Worm (Caenorhabditis elegans): ENCODE measurements around the gene Y116F11B.2.

DNA sequence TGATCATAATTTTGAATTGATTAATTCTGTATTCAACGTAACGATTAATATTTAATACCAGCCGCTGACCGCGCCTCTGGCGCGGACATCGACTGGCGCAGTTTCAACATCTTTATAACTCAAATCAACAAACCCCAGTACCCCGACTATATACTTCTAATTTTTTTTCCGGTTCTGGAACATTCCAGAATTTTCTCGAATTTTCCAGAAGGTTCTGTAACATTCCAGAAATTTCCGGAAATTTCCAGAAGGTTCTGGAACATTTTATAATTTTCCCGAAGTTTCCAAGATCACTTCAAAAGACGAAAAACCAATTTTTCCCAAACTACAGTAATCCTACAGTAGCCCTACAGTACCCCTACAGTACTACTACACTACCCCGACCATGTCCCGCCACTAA lies 21.7 kb downstream of the Y116F11B.2 start:
- TF ChIP-seq ceh-13 (GFP tag; optimal IDR thresholded peaks at IDR 0.05) (no peak), ets-7 (tag; optimal IDR thresholded peaks at IDR 0.05) (no peak), aly-1 (tag; optimal IDR thresholded peaks at IDR 0.05) (no peak), tbx-37 (GFP tag; conservative IDR thresholded peaks at IDR 0.05) (no peak), scrt-1 (GFP tag; IDR thresholded peaks at IDR 0.05) (no peak), ama-1 (optimal IDR thresholded peaks at IDR 0.05) (no peak), sea-1 (GFP tag; conservative IDR thresholded peaks at IDR 0.05) (no peak), hmg-4 (GFP tag; optimal IDR thresholded peaks at IDR 0.05) (no peak), F13C5.2 (tag; optimal IDR thresholded peaks at IDR 0.05) (no peak)

Measured in whole organism, early embryonic.